Worm (Caenorhabditis elegans): ENCODE results near the gene vps-37.

Gene vps-37

ce11 chrV:5628014-5628413 lies 35.5 kb downstream of the vps-37 start:
- TF ChIP-seq ama-1 (optimal IDR thresholded peaks at IDR 0.05) (no peak), mdl-1 (tag; optimal IDR thresholded peaks at IDR 0.05) (no peak), eor-1 (tag; optimal IDR thresholded peaks at IDR 0.05) (no peak), nhr-25 (tag; optimal IDR thresholded peaks at IDR 0.05) (no peak), nhr-23 (tag; optimal IDR thresholded peaks at IDR 0.05) (no peak), lin-39 (tag; optimal IDR thresholded peaks at IDR 0.05) (peak; percentile 39), unc-62 (GFP tag; optimal IDR thresholded peaks at IDR 0.05) (peak; percentile 72), fos-1 (tag; optimal IDR thresholded peaks at IDR 0.05) (no peak), skn-1 (tag; optimal IDR thresholded peaks at IDR 0.05) (no peak)

ce11 chrV:5630792-5631191 lies 38.3 kb downstream of the vps-37 start, which contains the start of gene acy-4:
Gene acy-4 (minus strand): TSS chrV:5630892.
- TF ChIP-seq elt-2 (tag; optimal IDR thresholded peaks at IDR 0.05) (no peak), mdl-1 (tag; optimal IDR thresholded peaks at IDR 0.05) (no peak), snpc-4 (tag; optimal IDR thresholded peaks at IDR 0.05) (no peak), tbx-2 (tag; optimal IDR thresholded peaks at IDR 0.05) (no peak), R02D3.7 (tag; optimal IDR thresholded peaks at IDR 0.05) (no peak)

ce11 chrV:5634445-5634844 lies 41.9 kb downstream of the vps-37 start:
- peak; percentile 82 for TF ChIP-seq elt-2 (tag; optimal IDR thresholded peaks at IDR 0.05)
- peak; percentile 38 for TF ChIP-seq pqm-1 (tag; optimal IDR thresholded peaks at IDR 0.05)
- no peak for TF ChIP-seq lin-15B (tag; optimal IDR thresholded peaks at IDR 0.05)

ce11 chrV:5640072-5640471 lies 47.6 kb downstream of the vps-37 start:
- TF ChIP-seq lin-15B (tag; optimal IDR thresholded peaks at IDR 0.05): peak; percentile 27
